Worm (Caenorhabditis elegans) whole organism, dauer: ENCODE data around the gene ech-6.

Experiments used
- unc-62 ChIP-seq: sonication (generic microtip); optimal IDR thresholded peaks from 2 replicates; lab custom pipeline; 2017; ENCODE audit warnings: missing biosample characterization, missing genetic modification reagents, missing genetic modification characterization

ech-6 gene

DNA sequence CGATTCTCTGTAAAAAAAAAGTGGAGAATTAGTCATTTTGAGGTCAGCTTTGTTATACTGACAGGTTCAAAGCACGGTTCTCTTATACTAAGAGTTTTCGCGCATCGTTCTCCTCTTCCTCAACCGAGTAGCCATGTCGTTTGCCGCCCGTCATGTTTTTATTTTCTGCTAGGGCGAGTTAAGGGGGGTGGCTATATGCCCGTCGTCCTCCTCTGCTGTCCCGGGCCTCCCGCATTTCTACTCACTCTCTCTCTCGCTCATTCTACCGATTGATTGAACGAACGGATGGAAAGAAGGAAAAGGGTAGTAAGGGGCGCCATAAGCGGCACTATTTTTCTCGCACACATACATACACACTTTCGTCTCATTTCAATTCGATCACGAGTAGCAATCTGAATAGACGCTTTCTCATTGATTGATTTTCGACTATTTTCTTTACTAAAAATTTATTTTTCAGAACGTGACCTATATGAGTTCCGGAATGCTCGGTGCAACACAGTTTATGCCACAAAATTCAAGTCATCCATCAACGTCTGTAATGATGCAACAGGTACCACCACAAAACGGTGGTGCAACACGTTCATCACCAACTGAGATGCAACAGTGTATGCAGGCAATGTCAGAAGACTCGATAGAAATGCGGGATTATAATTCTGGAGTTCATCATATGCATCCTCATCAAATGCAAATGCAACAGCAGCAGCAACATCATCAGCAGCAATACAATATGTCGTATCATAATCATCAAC is 47.4 kb downstream of the ech-6 start:
- no peak for TF ChIP-seq unc-62 (GFP tag; lab: Kevin White, UChicago)

DNA sequence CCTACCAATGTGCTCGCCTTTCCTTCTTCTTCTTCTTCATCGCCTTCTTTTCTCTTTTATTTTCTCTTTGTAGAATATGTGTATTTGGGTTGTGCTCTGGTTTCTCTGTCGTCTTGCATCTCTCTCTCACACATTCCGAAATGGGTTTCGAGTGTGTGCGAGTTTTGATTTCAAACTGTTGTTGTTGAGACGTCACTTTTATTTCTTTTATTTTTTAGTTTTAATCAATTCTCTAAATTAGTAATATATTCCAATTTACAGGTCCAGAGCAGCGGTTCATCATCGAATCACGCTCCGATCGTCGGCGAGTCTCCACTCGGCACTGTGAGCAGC is 48.1 kb downstream of the ech-6 start:
- no peak for TF ChIP-seq unc-62 (GFP tag; lab: Kevin White, UChicago)

DNA sequence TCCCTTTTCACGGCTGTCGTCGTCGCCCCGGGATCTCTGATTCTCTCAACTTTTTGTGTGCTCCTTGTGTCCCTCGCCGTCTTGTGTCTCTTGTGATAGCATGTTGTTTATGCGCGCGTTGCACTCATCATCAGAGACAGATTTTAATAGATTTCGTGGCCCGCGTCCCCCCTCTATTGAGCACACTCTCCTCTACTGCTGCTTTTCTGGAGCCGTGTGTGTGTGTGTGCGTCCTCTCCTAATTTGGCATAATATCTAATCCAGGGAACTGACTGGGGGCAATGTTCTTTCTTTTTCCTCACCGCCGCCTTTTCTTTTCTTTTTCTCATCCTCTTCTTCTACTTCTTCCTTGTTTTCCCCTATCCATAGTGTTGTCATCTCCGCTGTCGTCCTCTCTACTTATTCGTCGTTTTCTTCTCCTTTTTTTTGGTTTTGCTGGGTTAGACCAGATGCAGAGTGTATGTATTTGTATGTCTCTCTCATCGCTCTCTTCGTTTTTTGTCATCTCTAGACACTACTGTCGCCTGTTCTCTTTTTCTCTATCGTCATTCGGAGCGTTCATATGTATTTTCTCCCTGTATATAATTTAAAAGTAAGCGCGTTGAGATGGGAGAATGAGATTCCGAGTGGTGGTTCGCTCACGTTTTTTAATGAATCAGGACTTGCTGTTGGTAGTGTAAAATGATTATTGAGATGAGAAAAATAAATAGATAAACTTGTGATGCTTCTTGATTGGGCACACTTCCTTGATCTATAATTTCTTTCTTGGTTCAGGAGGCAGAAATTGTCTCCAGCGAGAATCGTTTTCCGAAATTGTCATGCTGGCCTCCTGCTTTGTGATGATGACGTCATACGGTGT is 48.7 kb downstream of the ech-6 start:
- TF ChIP-seq unc-62 (GFP tag; lab: Kevin White, UChicago): no peak

DNA sequence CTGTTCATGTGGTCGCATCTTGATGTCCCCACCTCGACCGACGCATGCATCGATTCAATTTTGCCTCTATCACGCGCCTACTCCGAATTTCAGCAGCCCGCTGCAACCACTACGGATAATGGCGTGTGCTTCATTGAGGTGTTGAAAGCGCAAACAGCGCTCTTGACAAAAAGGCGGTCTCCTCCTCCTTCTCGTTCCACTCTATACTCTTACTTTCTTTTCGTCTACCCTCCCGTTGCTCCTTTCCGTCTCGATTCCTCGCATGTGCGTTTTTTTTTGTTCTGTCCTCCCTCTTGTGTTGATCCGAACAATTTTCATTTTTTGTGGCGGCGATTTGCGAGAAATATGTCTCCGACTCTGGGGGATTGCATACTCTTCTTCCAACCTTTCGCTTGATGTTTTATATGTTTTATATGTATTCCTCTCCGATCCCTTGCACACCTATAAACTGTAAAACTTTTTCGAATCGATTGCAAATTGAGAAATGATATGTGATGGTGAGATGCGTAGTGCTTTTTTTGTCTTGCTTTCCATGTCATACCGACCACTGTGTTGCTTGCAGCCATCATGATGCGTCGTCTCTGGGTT is 49.9 kb downstream of the ech-6 start:
- no peak for TF ChIP-seq unc-62 (GFP tag; lab: Kevin White, UChicago)

DNA sequence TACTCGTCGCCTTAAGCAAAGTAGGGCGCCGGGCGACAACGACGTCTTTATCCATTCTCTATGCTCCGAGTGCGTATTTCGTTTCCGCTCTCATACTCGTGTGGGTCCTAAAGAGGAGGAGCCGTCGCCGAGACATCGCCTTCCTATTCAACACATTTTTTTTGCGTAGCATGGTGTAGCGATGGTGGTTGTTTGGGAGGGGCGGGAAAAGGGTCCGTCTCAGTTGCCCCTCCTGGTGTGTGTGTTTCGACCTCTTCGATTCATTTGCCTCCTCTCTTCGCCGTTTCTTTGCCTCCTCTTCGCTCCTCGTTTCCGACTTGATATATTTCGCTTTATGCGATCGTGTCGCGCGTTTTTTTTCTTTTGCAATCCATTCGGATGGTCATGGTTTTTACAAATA is 50.9 kb downstream of the ech-6 start:
- TF ChIP-seq unc-62 (GFP tag; lab: Kevin White, UChicago): no peak
